Worm (Caenorhabditis elegans) whole organism, L1 larva: ENCODE data around the gene F49F1.17.
A peak's percentile ranks its signal among the peaks of the same experiment; 100 is the strongest.

Source experiments
- F16B12.6 ChIP-seq: fragments of 150-350 bp; optimal IDR thresholded peaks from 2 replicates; lab custom pipeline; 2014; ENCODE audit warnings: missing biosample characterization, missing genetic modification characterization
- ceh-88 ChIP-seq: fragments of 200-800 bp; sonication (Bioruptor generic); IDR thresholded peaks from 2 replicates; pipeline ENCODE4 v1.3.6; 2022; ENCODE audit warnings: missing genetic modification characterization, missing compliant biosample characterization
- dpl-1 ChIP-seq, 3 experiments: fragments of 150-350 bp in 2 of 3; sonication (generic microtip) in 1 of 3; optimal IDR thresholded peaks; 2 replicates each; lab custom pipeline; 2014 to 2017; ENCODE audit warnings: missing biosample characterization in 3 of 3, missing genetic modification characterization in 3 of 3, missing genetic modification reagents in 3 of 3
- dsc-1 ChIP-seq: sonication (generic microtip); optimal IDR thresholded peaks from 2 replicates; lab custom pipeline; 2016; ENCODE audit warnings: mild to moderate bottlenecking, missing genetic modification characterization, missing compliant biosample characterization
- efl-1 ChIP-seq, 4 experiments: fragments of 150-350 bp; optimal IDR thresholded peaks in 3 of 4; peaks in 1 of 4; 1 replicate in 1 of 4; 2 replicates in 3 of 4; lab custom pipeline; 2014; ENCODE audit warnings: missing biosample characterization in 2 of 4, missing genetic modification characterization in 2 of 4, missing genetic modification reagents in 2 of 4
- egl-13 ChIP-seq: sonication (generic microtip); optimal IDR thresholded peaks from 2 replicates; lab custom pipeline; 2016; ENCODE audit warnings: missing genotype, missing genetic modification reagents, missing genetic modification characterization, missing compliant biosample characterization
- elt-2 ChIP-seq: sonication (generic microtip); optimal IDR thresholded peaks from 2 replicates; lab custom pipeline; 2016; ENCODE audit warnings: missing genetic modification characterization, mild to moderate bottlenecking, inconsistent platforms, missing compliant biosample characterization, missing genetic modification reagents
- fkh-8 ChIP-seq: sonication (generic microtip); optimal IDR thresholded peaks from 2 replicates; lab custom pipeline; 2016; ENCODE audit warnings: mild to moderate bottlenecking, missing genetic modification characterization, missing compliant biosample characterization
- grh-1 ChIP-seq: fragments of 200-800 bp; sonication (Bioruptor generic); IDR thresholded peaks from 2 replicates; pipeline ENCODE4 v1.3.6; 2022; ENCODE audit warnings: missing genetic modification reagents, missing genetic modification characterization, missing compliant biosample characterization
- isw-1 ChIP-seq: fragments of 200-800 bp; sonication (Bioruptor generic); IDR thresholded peaks from 2 replicates; pipeline ENCODE4 v1.3.6; 2022; ENCODE audit warnings: missing genetic modification characterization, missing compliant biosample characterization
- lin-14 ChIP-seq: fragments of 200-800 bp; sonication (Bioruptor generic); optimal IDR thresholded peaks from 2 replicates; lab custom pipeline; 2018; ENCODE audit warnings: mild to moderate bottlenecking, missing genetic modification characterization, moderate library complexity, missing compliant biosample characterization
- lin-15B ChIP-seq: fragments of 150-350 bp; sonication (generic microtip); optimal IDR thresholded peaks from 3 replicates; lab custom pipeline; 2014; ENCODE audit warnings: missing biosample characterization, missing genetic modification characterization
- lin-35 ChIP-seq, 2 experiments: fragments of 150-350 bp; optimal IDR thresholded peaks; 2 replicates each; lab custom pipeline; 2014; ENCODE audit warnings: missing biosample characterization in 2 of 2, missing genetic modification characterization in 2 of 2, missing genetic modification reagents in 2 of 2
- lin-39 ChIP-seq: fragments of 150-350 bp; optimal IDR thresholded peaks from 2 replicates; lab custom pipeline; 2014; ENCODE audit warnings: missing biosample characterization, missing genetic modification reagents, missing genetic modification characterization
- lsy-2 ChIP-seq, 2 experiments: fragments of 150-350 bp; optimal IDR thresholded peaks; 2 replicates each; lab custom pipeline; 2014; ENCODE audit warnings: missing biosample characterization in 2 of 2, missing genetic modification characterization in 2 of 2
- mab-9 ChIP-seq: fragments of 200-800 bp; sonication (Bioruptor generic); IDR thresholded peaks from 2 replicates; pipeline ENCODE4 v1.3.6; 2022; ENCODE audit warnings: missing genetic modification reagents, missing genetic modification characterization, missing compliant biosample characterization
- nhr-19 ChIP-seq: fragments of 200-800 bp; sonication (Bioruptor generic); conservative IDR thresholded peaks from 2 replicates; pipeline ENCODE4 v1.3.6; 2022; ENCODE audit warnings: missing genetic modification characterization, missing compliant biosample characterization
- nhr-20 ChIP-seq: sonication (generic microtip); optimal IDR thresholded peaks from 2 replicates; lab custom pipeline; 2016; ENCODE audit warnings: mild to moderate bottlenecking, missing genetic modification characterization, missing compliant biosample characterization
- nhr-28 ChIP-seq: fragments of 150-350 bp; optimal IDR thresholded peaks from 2 replicates; lab custom pipeline; 2014; ENCODE audit warnings: missing biosample characterization, missing genetic modification characterization
- nhr-47 ChIP-seq: sonication (generic microtip); optimal IDR thresholded peaks from 2 replicates; lab custom pipeline; 2016; ENCODE audit warnings: mild to moderate bottlenecking, missing genetic modification characterization, moderate library complexity, missing compliant biosample characterization
- nhr-71 ChIP-seq: sonication (generic microtip); optimal IDR thresholded peaks from 2 replicates; lab custom pipeline; 2016; ENCODE audit warnings: mild to moderate bottlenecking, missing genetic modification characterization, moderate library complexity, missing compliant biosample characterization
- nhr-85 ChIP-seq: sonication (generic microtip); peaks from one replicate; lab custom pipeline; 2016; ENCODE audit warnings: missing genetic modification characterization, inconsistent platforms, missing compliant biosample characterization
- nhr-90 ChIP-seq: sonication (generic microtip); optimal IDR thresholded peaks from 2 replicates; lab custom pipeline; 2016; ENCODE audit warnings: mild to moderate bottlenecking, missing genetic modification characterization, missing compliant biosample characterization; ENCODE audit not compliant: poor library complexity
- pax-3 ChIP-seq: fragments of 200-800 bp; sonication (Bioruptor generic); optimal IDR thresholded peaks from 2 replicates; lab custom pipeline; 2018; ENCODE audit warnings: mild to moderate bottlenecking, missing genetic modification characterization, moderate library complexity, missing compliant biosample characterization
- pqm-1 ChIP-seq: sonication (generic microtip); optimal IDR thresholded peaks from 3 replicates; lab custom pipeline; 2017; ENCODE audit warnings: missing biosample characterization, missing genetic modification characterization
- rnt-1 ChIP-seq: sonication (generic microtip); optimal IDR thresholded peaks from 2 replicates; lab custom pipeline; 2016; ENCODE audit warnings: mild to moderate bottlenecking, missing genetic modification characterization, moderate library complexity, missing compliant biosample characterization
- snu-23 ChIP-seq: sonication (generic microtip); optimal IDR thresholded peaks from 2 replicates; lab custom pipeline; 2016; ENCODE audit warnings: missing genetic modification characterization, missing compliant biosample characterization
- swsn-7 ChIP-seq: sonication (generic microtip); optimal IDR thresholded peaks from 2 replicates; lab custom pipeline; 2016; ENCODE audit warnings: missing genetic modification characterization, missing compliant biosample characterization
- tbx-2 ChIP-seq: sonication (generic microtip); optimal IDR thresholded peaks from 2 replicates; lab custom pipeline; 2016; ENCODE audit warnings: missing genetic modification characterization, missing compliant biosample characterization
- unc-86 ChIP-seq: sonication (generic microtip); optimal IDR thresholded peaks from 2 replicates; lab custom pipeline; 2016; ENCODE audit warnings: missing genetic modification characterization, missing compliant biosample characterization
- unc-98 ChIP-seq: fragments of 200-800 bp; sonication (Bioruptor generic); IDR thresholded peaks from 2 replicates; pipeline ENCODE4 v1.3.6; 2022; ENCODE audit warnings: missing genetic modification characterization, missing compliant biosample characterization
- vab-15 ChIP-seq: sonication (generic microtip); optimal IDR thresholded peaks from 2 replicates; lab custom pipeline; 2017; ENCODE audit warnings: missing genotype, mild to moderate bottlenecking, missing genetic modification characterization, missing compliant biosample characterization
- xbp-1 ChIP-seq: sonication (generic microtip); optimal IDR thresholded peaks from 2 replicates; lab custom pipeline; 2016; ENCODE audit warnings: missing genetic modification characterization, missing compliant biosample characterization

F49F1.17 gene

DNA sequence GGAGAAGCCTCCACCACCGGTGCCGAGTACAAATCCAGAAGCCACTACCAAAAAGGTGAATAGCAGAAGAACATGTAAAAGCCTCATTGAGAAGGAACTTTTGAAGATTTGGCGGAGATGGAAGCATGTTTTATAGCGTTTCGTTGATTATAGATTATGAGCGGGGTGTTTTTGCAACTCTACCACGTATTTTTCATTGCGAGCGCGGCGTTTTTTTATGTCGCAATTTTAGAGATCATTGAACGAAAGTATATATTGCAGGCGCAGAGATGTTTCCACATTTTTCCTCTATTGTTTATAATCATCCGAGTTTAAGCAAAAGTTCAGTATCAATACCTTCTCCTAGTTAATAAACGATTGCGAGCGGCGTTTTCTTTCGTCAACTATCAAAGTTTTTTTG is at the start of gene F49F1.17:
F49F1.17 (minus strand) TSS at position 101 of the 400 bp plus-strand sequence.
- TF ChIP-seq lin-39 (tag; lab: Kevin White, UChicago) = no peak
- TF ChIP-seq pax-3 = no peak
- TF ChIP-seq pqm-1 (tag; lab: Kevin White, UChicago) = no peak
- no peak for TF ChIP-seq elt-2
- no peak for TF ChIP-seq nhr-85 (tag; lab: Kevin White, UChicago)
- TF ChIP-seq dpl-1 (GFP tag; optimal IDR thresholded peaks at IDR 0.05; lab: Kevin White, UChicago) = no peak

DNA sequence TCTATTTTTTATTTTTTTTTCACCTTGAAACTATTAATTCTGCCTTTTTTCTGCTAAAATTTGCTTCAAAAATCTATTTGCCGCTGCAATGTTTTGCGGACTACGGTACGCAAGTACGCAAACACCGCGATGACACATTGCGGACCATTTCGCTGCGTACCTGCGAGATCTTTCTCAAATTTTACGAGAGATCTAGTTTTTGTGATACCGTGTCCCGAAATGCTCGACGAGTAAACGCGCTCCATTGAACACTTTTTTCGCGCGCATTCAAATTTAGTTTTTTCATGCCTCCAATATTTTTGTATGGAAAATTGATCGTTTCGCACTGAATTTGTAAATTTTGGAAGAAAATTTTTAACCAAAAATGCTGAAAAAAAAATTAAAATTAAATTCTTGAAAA is 49.1 kb upstream of the F49F1.17 start:
- TF ChIP-seq dpl-1 (GFP tag; optimal IDR thresholded peaks at IDR 0.05; lab: Kevin White, UChicago) (peak; percentile 43 to 71 (median 64)), lsy-2 (tag; optimal IDR thresholded peaks at IDR 0.05; lab: Kevin White, UChicago) (peak; percentile 64 to 76), unc-86 (tag; lab: Kevin White, UChicago) (peak; percentile 22), nhr-47 (tag; lab: Kevin White, UChicago) (peak; percentile 74), nhr-20 (peak; percentile 40), dsc-1 (tag; lab: Kevin White, UChicago) (peak; percentile 22), nhr-71 (peak; percentile 74), nhr-19 (GFP tag; lab: Robert Waterston, UW) (peak; percentile 98), egl-13 (tag; lab: Kevin White, UChicago) (peak; percentile 31), lin-35 (GFP tag; optimal IDR thresholded peaks at IDR 0.05; lab: Kevin White, UChicago) (peak; percentile 58 to 71), F16B12.6 (tag; lab: Kevin White, UChicago) (peak; percentile 46), xbp-1 (tag; lab: Kevin White, UChicago) (peak; percentile 42), ceh-88 (peak; percentile 97), isw-1 (GFP tag; lab: Robert Waterston, UW) (peak; percentile 98), nhr-85 (tag; lab: Kevin White, UChicago) (peak; percentile 66), unc-98 (GFP tag; lab: Robert Waterston, UW) (peak; percentile 87), tbx-2 (peak; percentile 44), rnt-1 (peak; percentile 62), lin-14 (GFP tag; lab: Kevin White, UChicago) (peak; percentile 45), lin-15B (tag; lab: Kevin White, UChicago) (peak; percentile 27), grh-1 (GFP tag; lab: Robert Waterston, UW) (peak; percentile 99), swsn-7 (tag; lab: Kevin White, UChicago) (peak; percentile 40), mab-9 (GFP tag; lab: Robert Waterston, UW) (peak; percentile 92), efl-1 (optimal IDR thresholded peaks at IDR 0.05; lab: Kevin White, UChicago) (peak; percentile 47 to 71), efl-1 (GFP tag; optimal IDR thresholded peaks at IDR 0.05 in 1 of 2; lab: Kevin White, UChicago) (peak; percentile 74 to 97), fkh-8 (tag; lab: Kevin White, UChicago) (peak; percentile 16), snu-23 (GFP tag; lab: Kevin White, UChicago) (peak; percentile 47), nhr-90 (tag; lab: Kevin White, UChicago) (peak; percentile 45)
- TF ChIP-seq, all 84 proteins: peak for 27; not testable (repeated sequence) for 57

DNA sequence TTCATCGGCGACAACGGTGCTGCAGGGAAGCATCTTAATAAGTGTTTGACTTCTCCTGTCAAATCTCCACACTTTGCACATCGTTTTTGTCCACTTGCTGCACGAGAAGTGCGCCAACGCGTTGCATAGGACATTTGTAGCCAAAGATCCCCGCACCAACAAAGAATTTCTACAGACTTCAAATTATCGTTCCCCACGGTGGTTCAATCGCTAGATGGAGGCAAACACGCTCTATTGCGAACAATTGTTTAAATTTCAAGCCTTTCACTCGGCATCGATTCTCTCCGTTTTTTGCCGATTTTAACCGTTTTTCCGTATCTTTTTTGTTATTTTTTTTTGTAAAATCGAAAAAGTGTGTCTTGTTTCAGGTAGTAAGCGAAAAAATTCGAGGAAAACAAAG is 44.4 kb upstream of the F49F1.17 start:
- TF ChIP-seq vab-15 (tag; lab: Kevin White, UChicago) = peak; percentile 35
- peak in 1 of 2 experiments; percentile 36 for TF ChIP-seq lsy-2 (tag; optimal IDR thresholded peaks at IDR 0.05; lab: Kevin White, UChicago)
- TF ChIP-seq efl-1 (optimal IDR thresholded peaks at IDR 0.05; lab: Kevin White, UChicago) = peak in 1 of 2 experiments; percentile 15
- peak in 1 of 2 experiments; percentile 63 for TF ChIP-seq efl-1 (GFP tag; optimal IDR thresholded peaks at IDR 0.05 in 1 of 2; lab: Kevin White, UChicago)

DNA sequence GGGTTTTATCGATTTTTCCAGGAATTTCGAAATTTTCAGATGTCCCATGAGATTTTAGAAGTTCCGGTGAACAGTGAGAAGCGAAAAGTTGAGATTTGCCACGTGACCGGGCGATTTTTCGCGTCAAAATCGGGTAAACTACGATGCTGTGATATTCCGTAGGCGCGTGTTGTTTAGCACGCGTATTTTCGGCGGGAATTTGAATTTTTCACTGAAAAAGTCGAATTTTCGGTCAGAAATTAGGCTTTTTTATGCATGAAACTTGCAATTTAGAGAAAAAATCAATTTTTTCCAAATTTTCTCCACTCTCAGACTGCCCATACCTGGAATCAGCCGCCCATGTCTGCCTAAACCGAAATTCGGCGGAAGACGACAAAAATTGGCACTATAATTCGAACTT is 42.8 kb upstream of the F49F1.17 start, which contains the start of gene tsen-34:
tsen-34 (plus strand) TSS at position 34 of the 400 bp plus-strand sequence.
- TF ChIP-seq nhr-28 (no peak), efl-1 (optimal IDR thresholded peaks at IDR 0.05; lab: Kevin White, UChicago) (no peak), efl-1 (GFP tag; optimal IDR thresholded peaks at IDR 0.05 in 1 of 2; lab: Kevin White, UChicago) (peak in 1 of 2 experiments; percentile 91), nhr-85 (tag; lab: Kevin White, UChicago) (peak; percentile 76)
